Worm (Caenorhabditis elegans) whole organism, young adult: ENCODE data around the gene picc-1.

ENCODE experiments used
- T07F8.4 ChIP-seq: sonication (generic microtip); optimal IDR thresholded peaks from 2 replicates; lab custom pipeline; 2016; ENCODE audit warnings: mild to moderate bottlenecking, missing genetic modification characterization, moderate library complexity, missing compliant biosample characterization
- Y53G8AR.9 ChIP-seq: fragments of 200-800 bp; sonication (Bioruptor generic); conservative IDR thresholded peaks from 2 replicates; pipeline ENCODE4 v1.3.6; 2022; ENCODE audit warnings: missing genetic modification reagents, missing genetic modification characterization, missing compliant biosample characterization
- ama-1 ChIP-seq, 3 experiments: fragments of 150-350 bp in 1 of 3; sonication (generic microtip) in 2 of 3; optimal IDR thresholded peaks; 2 replicates each; lab custom pipeline; 2014 to 2018; ENCODE audit warnings: missing biosample characterization in 2 of 3, missing genetic modification characterization in 2 of 3, missing genetic modification reagents in 2 of 3
- ceh-40 ChIP-seq: fragments of 200-800 bp; sonication (Bioruptor generic); IDR thresholded peaks from 2 replicates; pipeline ENCODE4 v1.3.6; 2022; ENCODE audit warnings: missing genetic modification characterization, missing compliant biosample characterization
- egrh-3 ChIP-seq: fragments of 200-800 bp; sonication (Bioruptor generic); IDR thresholded peaks from 2 replicates; pipeline ENCODE4 v1.3.6; 2022; ENCODE audit warnings: missing genetic modification reagents, missing genetic modification characterization, missing compliant biosample characterization
- ekl-4 ChIP-seq: fragments of 200-800 bp; sonication (Bioruptor generic); IDR thresholded peaks from 2 replicates; pipeline ENCODE4 v1.3.6; 2022; ENCODE audit warnings: missing genetic modification reagents, missing genetic modification characterization, missing compliant biosample characterization
- hmg-1.2 ChIP-seq: fragments of 200-800 bp; sonication (Bioruptor generic); IDR thresholded peaks from 2 replicates; pipeline ENCODE4 v1.3.6; 2022; ENCODE audit warnings: missing genetic modification reagents, missing genetic modification characterization, missing compliant biosample characterization
- hmg-20 ChIP-seq: fragments of 200-800 bp; sonication (Bioruptor generic); IDR thresholded peaks from 2 replicates; pipeline ENCODE4 v1.3.6; 2022; ENCODE audit warnings: missing genetic modification reagents, missing genetic modification characterization, missing compliant biosample characterization
- lsl-1 ChIP-seq: fragments of 200-800 bp; sonication (Bioruptor generic); optimal IDR thresholded peaks from 2 replicates; lab custom pipeline; 2018; ENCODE audit warnings: mild to moderate bottlenecking, missing genetic modification characterization, moderate library complexity, missing compliant biosample characterization
- mes-4 ChIP-seq: sonication (generic microtip); optimal IDR thresholded peaks from 2 replicates; lab custom pipeline; 2016; ENCODE audit warnings: missing genotype, missing genetic modification characterization, missing compliant biosample characterization
- nhr-90 ChIP-seq: sonication (generic microtip); optimal IDR thresholded peaks from 2 replicates; lab custom pipeline; 2016; ENCODE audit warnings: missing genotype, mild to moderate bottlenecking, missing genetic modification characterization, missing compliant biosample characterization
- unc-130 ChIP-seq: sonication (generic microtip); optimal IDR thresholded peaks from 2 replicates; lab custom pipeline; 2016; ENCODE audit warnings: missing genetic modification reagents, missing genetic modification characterization, missing compliant biosample characterization
- ztf-25 ChIP-seq: fragments of 200-800 bp; sonication (Bioruptor generic); IDR thresholded peaks from 2 replicates; pipeline ENCODE4 v1.3.6; 2022; ENCODE audit warnings: missing genetic modification reagents, missing genetic modification characterization, missing compliant biosample characterization

DNA sequence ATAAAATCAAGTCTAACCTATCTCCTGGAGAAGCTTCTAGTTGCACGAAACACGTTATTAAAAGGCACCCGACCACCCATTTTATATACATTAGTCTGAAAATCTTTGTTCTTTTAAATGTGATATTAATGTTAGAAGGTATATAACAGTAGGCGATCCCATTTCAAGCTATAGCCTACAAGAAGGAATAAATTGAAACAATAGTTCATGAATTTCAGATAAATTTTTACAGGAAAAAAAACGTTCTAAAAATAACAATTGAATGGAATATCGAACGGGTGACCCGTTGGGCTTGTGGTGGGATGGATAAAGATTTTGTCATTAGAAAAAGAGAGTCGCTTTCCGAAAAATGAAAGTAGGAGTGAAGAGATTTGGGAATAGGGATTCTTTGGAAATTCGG lies 29.0 kb downstream of the picc-1 start, which contains the start of gene pgap-3:
- no peak for TF ChIP-seq lsl-1 (GFP tag; lab: Kevin White, UChicago)
- TF ChIP-seq Y53G8AR.9 (GFP tag; lab: Robert Waterston, UW): no peak
- no peak for TF ChIP-seq nhr-90 (tag; lab: Kevin White, UChicago)
- no peak for TF ChIP-seq ceh-40 (GFP tag; lab: Robert Waterston, UW)
- TF ChIP-seq hmg-1.2 (GFP tag; lab: Robert Waterston, UW): no peak
- no peak for TF ChIP-seq unc-130 (GFP tag; lab: Kevin White, UChicago)
- no peak for TF ChIP-seq ama-1 (optimal IDR thresholded peaks at IDR 0.05; lab: Kevin White, UChicago)
- TF ChIP-seq ama-1 (GFP tag; optimal IDR thresholded peaks at IDR 0.05; lab: Kevin White, UChicago): no peak
- TF ChIP-seq ekl-4 (GFP tag; lab: Robert Waterston, UW): no peak
- TF ChIP-seq hmg-20: no peak
- no peak for TF ChIP-seq egrh-3
- TF ChIP-seq T07F8.4 (tag; lab: Kevin White, UChicago): no peak
- TF ChIP-seq ztf-25 (GFP tag; lab: Robert Waterston, UW): no peak
- TF ChIP-seq mes-4 (tag; lab: Kevin White, UChicago): no peak
